Fruit fly (Drosophila melanogaster) whole organism, pupa: ENCODE data around the gene Coq4.
A peak's percentile ranks its signal among the peaks of the same experiment; 100 is the strongest.

Source experiments
- CG10348 ChIP-seq: fragments of 200-800 bp; sonication (Bioruptor generic); IDR thresholded peaks from 2 replicates; pipeline ENCODE4 v1.3.6; 2022; ENCODE audit warnings: missing biosample characterization, missing genetic modification characterization
- CG12605 ChIP-seq: fragments of 200-800 bp; sonication (Bioruptor generic); IDR thresholded peaks from 2 replicates; pipeline ENCODE4 v1.3.6; 2022; ENCODE audit warnings: missing biosample characterization, missing genetic modification characterization
- CG13204 ChIP-seq: fragments of 200-800 bp; sonication (Bioruptor generic); optimal IDR thresholded peaks from 2 replicates; lab custom pipeline; 2018; ENCODE audit warnings: missing biosample characterization, mild to moderate bottlenecking, missing genetic modification characterization, moderate library complexity
- CG14655 ChIP-seq: fragments of 200-800 bp; sonication (Bioruptor generic); optimal IDR thresholded peaks from 3 replicates; lab custom pipeline; 2017; ENCODE audit warnings: mild to moderate bottlenecking, missing biosample characterization, missing genetic modification reagents, missing genetic modification characterization
- CG15710 ChIP-seq: fragments of 200-800 bp; sonication (Bioruptor generic); optimal IDR thresholded peaks from 2 replicates; lab custom pipeline; 2018; ENCODE audit warnings: missing biosample characterization, mild to moderate bottlenecking, missing genetic modification characterization, moderate library complexity
- CG17806 ChIP-seq: fragments of 200-800 bp; sonication (Bioruptor generic); optimal IDR thresholded peaks from 2 replicates; lab custom pipeline; 2018; ENCODE audit warnings: missing biosample characterization, mild to moderate bottlenecking, missing genetic modification characterization, moderate library complexity
- CG32121 ChIP-seq: fragments of 200-800 bp; sonication (Bioruptor generic); IDR thresholded peaks from 2 replicates; pipeline ENCODE4 v1.3.6; 2022; ENCODE audit warnings: missing biosample characterization, missing genetic modification characterization
- CG34367 ChIP-seq: fragments of 200-800 bp; sonication (Bioruptor generic); optimal IDR thresholded peaks from 2 replicates; lab custom pipeline; 2018; ENCODE audit warnings: missing biosample characterization, mild to moderate bottlenecking, missing genetic modification characterization
- CG4496 ChIP-seq: fragments of 200-800 bp; sonication (Bioruptor generic); IDR thresholded peaks from 3 replicates; pipeline ENCODE4 v1.3.6; 2022; ENCODE audit warnings: missing biosample characterization, missing genetic modification characterization
- CG8159 ChIP-seq: fragments of 200-800 bp; sonication (Bioruptor generic); optimal IDR thresholded peaks from 3 replicates; lab custom pipeline; 2018; ENCODE audit warnings: missing biosample characterization, mild to moderate bottlenecking, missing genetic modification characterization, moderate library complexity
- CG8301 ChIP-seq: fragments of 200-800 bp; sonication (Bioruptor generic); optimal IDR thresholded peaks from 2 replicates; lab custom pipeline; 2018; ENCODE audit warnings: missing biosample characterization, mild to moderate bottlenecking, missing genetic modification characterization
- CG9948 ChIP-seq: fragments of 200-800 bp; sonication (Bioruptor generic); optimal IDR thresholded peaks from 2 replicates; lab custom pipeline; 2018; ENCODE audit warnings: missing biosample characterization, mild to moderate bottlenecking, missing genetic modification characterization, moderate library complexity
- D1 ChIP-seq: fragments of 200-800 bp; sonication (Bioruptor generic); optimal IDR thresholded peaks from 2 replicates; lab custom pipeline; 2018; ENCODE audit warnings: missing biosample characterization, mild to moderate bottlenecking, missing genetic modification characterization, moderate library complexity
- EcR ChIP-seq: fragments of 200-800 bp; sonication (Bioruptor generic); optimal IDR thresholded peaks from 3 replicates; lab custom pipeline; 2019; ENCODE audit warnings: missing biosample characterization, missing genetic modification characterization, mild to moderate bottlenecking, moderate library complexity, missing genetic modification reagents
- Ets98B ChIP-seq: fragments of 200-800 bp; sonication (Bioruptor generic); IDR thresholded peaks from 2 replicates; pipeline ENCODE4 v1.3.6; 2022; ENCODE audit warnings: missing biosample characterization, missing genetic modification characterization
- Pif1A ChIP-seq: fragments of 200-800 bp; sonication (Bioruptor generic); optimal IDR thresholded peaks from 3 replicates; lab custom pipeline; 2016; ENCODE audit warnings: missing biosample characterization, missing genetic modification characterization
- Pif1B ChIP-seq: fragments of 200-800 bp; sonication (Bioruptor generic); optimal IDR thresholded peaks from 3 replicates; lab custom pipeline; 2016; ENCODE audit warnings: missing biosample characterization, missing genetic modification characterization
- Snoo ChIP-seq: fragments of 200-800 bp; sonication (Bioruptor generic); optimal IDR thresholded peaks from 3 replicates; lab custom pipeline; 2017; ENCODE audit warnings: missing biosample characterization, mild to moderate bottlenecking, missing genetic modification characterization, inconsistent platforms
- fd96Ca ChIP-seq: fragments of 200-800 bp; sonication (Bioruptor generic); IDR thresholded peaks from 3 replicates; pipeline ENCODE4 v1.3.6; 2022; ENCODE audit warnings: missing biosample characterization, missing genetic modification characterization
- gl ChIP-seq: fragments of 200-800 bp; sonication (Bioruptor generic); optimal IDR thresholded peaks from 2 replicates; lab custom pipeline; 2018; ENCODE audit warnings: missing biosample characterization, mild to moderate bottlenecking, missing genetic modification characterization
- rn ChIP-seq: fragments of 200-800 bp; sonication (Bioruptor generic); IDR thresholded peaks from 2 replicates; pipeline ENCODE4 v1.3.6; 2022; ENCODE audit warnings: missing biosample characterization, missing genetic modification characterization

The Coq4 gene

DNA sequence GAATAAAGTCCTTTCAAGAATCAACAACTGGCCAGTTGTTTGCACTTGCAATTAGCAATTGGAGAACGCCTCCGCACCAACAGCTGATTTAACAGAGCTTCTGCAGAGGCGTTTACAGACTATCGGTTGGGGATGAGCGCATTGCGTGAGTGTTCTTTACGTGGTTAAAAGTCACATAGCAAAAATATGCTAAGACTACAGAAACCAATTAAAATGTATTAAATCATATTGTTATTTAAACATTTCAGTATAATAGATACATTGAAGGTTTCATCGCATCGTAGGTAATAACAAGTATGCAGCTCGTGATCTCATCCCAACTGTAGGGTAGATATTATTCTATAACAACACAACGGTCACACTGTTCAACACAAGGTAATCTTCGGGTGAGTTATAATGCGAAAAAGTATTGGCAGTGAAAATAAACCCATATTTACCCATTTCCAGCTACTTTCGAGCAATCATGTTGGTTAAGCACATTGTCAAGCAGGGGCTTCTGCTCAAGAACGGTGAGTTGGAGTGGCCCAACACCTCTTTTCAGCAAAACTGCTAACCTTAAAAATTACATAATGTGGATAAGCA is 8.2 kb downstream of the Coq4 start, which contains the start of the genes Sec3 and COX7B:
Gene Sec3 (minus strand): TSS at position 86 of the 582 bp plus-strand sequence.
Gene COX7B (plus strand): TSS at position 346 of the 582 bp plus-strand sequence.
- peak; percentile 42 for TF ChIP-seq Pif1A (GFP tag; lab: Kevin White, UChicago)
- no peak for TF ChIP-seq CG13204 (GFP tag; lab: Kevin White, UChicago)
- peak; percentile 43 for TF ChIP-seq Snoo (tag; lab: Kevin White, UChicago)
- TF ChIP-seq CG32121, result peak; percentile 43; the same call in 1 of the 2 replicates
- no peak for TF ChIP-seq Ets98B (GFP tag; lab: Robert Waterston, UW)
- TF ChIP-seq CG9948 (tag; lab: Kevin White, UChicago), result peak; percentile 32
- TF ChIP-seq CG15710 (tag; lab: Kevin White, UChicago), result peak; percentile 58
- TF ChIP-seq D1 (tag; lab: Kevin White, UChicago), result no peak
- TF ChIP-seq rn (GFP tag; lab: Robert Waterston, UW), result no peak
- peak; percentile 64 for TF ChIP-seq CG8159 (tag; lab: Kevin White, UChicago)
- TF ChIP-seq CG17806 (tag; lab: Kevin White, UChicago), result peak; percentile 45
- TF ChIP-seq CG14655 (GFP tag; lab: Kevin White, UChicago), result peak; percentile 17
- 0 out of 3 replicates have a peak, but pooled peaks have one; percentile 45 for TF ChIP-seq CG4496 (GFP tag; lab: Robert Waterston, UW)
- no peak for TF ChIP-seq gl
- TF ChIP-seq Pif1B (GFP tag; lab: Kevin White, UChicago), result peak; percentile 21
- peak; percentile 40 for TF ChIP-seq CG34367
- TF ChIP-seq fd96Ca (GFP tag; lab: Robert Waterston, UW), result 0 out of 3 replicates have a peak, but pooled peaks have one; percentile 8
- no peak for TF ChIP-seq CG10348 (GFP tag; lab: Robert Waterston, UW)
- TF ChIP-seq EcR (GFP tag; lab: Kevin White, UChicago), result peak; percentile 8
- TF ChIP-seq CG12605, result 0 out of 2 replicates have a peak, but pooled peaks have one; percentile 9
- TF ChIP-seq CG8301, result peak; percentile 19

DNA sequence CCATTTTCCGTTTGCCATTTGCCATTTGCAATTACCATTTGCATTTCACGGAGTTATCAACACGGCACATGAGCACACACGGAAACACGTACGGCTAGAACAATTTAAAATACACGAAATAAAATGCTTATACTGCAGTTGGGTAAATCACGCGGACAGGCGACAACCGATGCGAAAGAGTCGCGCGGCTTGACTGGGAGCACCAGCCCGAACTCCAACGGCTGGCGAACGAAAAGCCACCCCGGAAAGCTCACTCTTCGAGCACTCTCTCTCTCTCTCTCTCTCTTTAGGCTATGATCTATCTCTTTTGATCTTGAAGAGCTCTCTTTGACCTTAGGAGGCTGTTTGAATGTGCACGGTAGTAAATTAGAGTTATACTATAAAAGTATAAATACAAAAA is 12.1 kb downstream of the Coq4 start, which contains the start of gene blot:
Gene blot (minus strand): TSS at position 196 of the 400 bp plus-strand sequence.
- TF ChIP-seq CG4496 (GFP tag; lab: Robert Waterston, UW), result peak; percentile 43; the same call in 2 of the 3 replicates
- peak; percentile 51; the same call in 1 of the 2 replicates for TF ChIP-seq CG12605
- no peak for TF ChIP-seq CG14655 (GFP tag; lab: Kevin White, UChicago)
- TF ChIP-seq CG32121, result peak; percentile 55; the same call in 1 of the 2 replicates
- TF ChIP-seq CG9948 (tag; lab: Kevin White, UChicago), result no peak
- TF ChIP-seq Ets98B (GFP tag; lab: Robert Waterston, UW), result peak; percentile 62
- no peak for TF ChIP-seq D1 (tag; lab: Kevin White, UChicago)
- TF ChIP-seq Pif1B (GFP tag; lab: Kevin White, UChicago), result peak; percentile 52

DNA sequence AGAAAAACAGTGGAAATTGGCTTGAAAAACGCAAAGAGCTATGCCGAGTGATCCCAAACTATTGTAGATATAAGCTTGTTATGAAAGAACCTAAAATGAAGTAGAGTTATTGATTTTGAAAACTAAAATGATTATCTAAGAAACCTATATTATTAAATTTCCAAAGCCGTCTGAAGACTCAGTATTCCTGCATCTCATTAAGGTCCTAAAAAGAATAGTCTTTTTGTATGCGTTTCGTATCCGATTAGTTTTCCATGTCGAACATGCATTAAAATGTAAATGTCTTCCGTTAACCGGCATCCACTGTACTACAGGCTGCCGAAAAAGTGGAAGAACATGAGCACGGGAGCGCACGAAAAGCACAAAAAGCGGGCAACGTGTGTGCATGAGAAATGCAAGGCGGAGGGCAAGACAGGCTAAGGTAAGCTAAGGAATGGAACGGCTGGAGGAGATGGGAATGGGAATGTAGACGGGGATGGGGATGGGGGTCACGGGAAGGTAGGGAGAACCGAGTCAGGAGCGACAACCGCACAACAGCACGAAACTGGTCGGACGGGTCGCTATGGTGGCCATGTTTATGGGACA is 12.7 kb downstream of the Coq4 start:
- TF ChIP-seq CG14655 (GFP tag; lab: Kevin White, UChicago) (peak; percentile 73), CG15710 (tag; lab: Kevin White, UChicago) (peak; percentile 87), Pif1B (GFP tag; lab: Kevin White, UChicago) (peak; percentile 78), Pif1A (GFP tag; lab: Kevin White, UChicago) (peak; percentile 76), Ets98B (GFP tag; lab: Robert Waterston, UW) (no peak), rn (GFP tag; lab: Robert Waterston, UW) (no peak), CG13204 (GFP tag; lab: Kevin White, UChicago) (peak; percentile 69), CG32121 (no peak), Snoo (tag; lab: Kevin White, UChicago) (peak; percentile 68), CG8301 (peak; percentile 69), CG17806 (tag; lab: Kevin White, UChicago) (peak; percentile 74), CG9948 (tag; lab: Kevin White, UChicago) (peak; percentile 79), fd96Ca (GFP tag; lab: Robert Waterston, UW) (peak; percentile 38; the same call in 1 of the 3 replicates), gl (peak; percentile 50), EcR (GFP tag; lab: Kevin White, UChicago) (peak; percentile 94), CG34367 (peak; percentile 68), CG4496 (GFP tag; lab: Robert Waterston, UW) (no peak; the same call in 2 of the 3 replicates), CG8159 (tag; lab: Kevin White, UChicago) (peak; percentile 89), CG12605 (no peak), CG10348 (GFP tag; lab: Robert Waterston, UW) (no peak), D1 (tag; lab: Kevin White, UChicago) (peak; percentile 55)

DNA sequence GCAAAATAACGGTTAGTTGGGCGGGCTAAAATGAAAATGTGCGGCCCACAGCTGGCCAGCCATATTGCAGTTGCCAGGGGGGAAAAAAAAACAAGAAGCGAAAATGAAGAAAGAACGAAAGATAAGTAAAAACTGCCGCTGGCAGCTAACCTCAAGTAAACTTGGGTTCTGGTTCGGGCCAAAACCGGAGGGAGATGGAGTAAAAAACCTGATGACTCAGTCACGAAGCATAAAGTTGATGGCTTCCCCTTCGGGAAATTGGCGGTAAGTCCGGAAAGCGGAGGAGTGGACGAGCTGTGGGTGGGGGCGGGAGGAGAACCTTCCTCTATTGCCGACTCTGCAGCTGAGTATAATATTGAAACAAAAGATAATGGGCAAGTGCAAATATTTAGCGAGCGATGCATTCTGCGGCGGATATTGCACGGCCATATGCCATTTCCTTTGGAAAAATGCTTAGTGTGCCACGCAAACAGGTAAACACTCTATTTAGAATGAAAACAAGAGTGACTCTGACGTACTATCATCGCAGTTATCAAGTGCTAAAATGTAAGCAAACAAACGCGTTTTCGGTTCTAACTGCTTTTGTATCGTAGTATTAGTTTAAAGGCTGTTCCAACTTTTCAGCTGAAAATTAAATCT is 14.2 kb downstream of the Coq4 start:
- TF ChIP-seq CG4496 (GFP tag; lab: Robert Waterston, UW), result peak; percentile 46; the same call in 1 of the 3 replicates
- TF ChIP-seq gl, result no peak
- no peak for TF ChIP-seq CG9948 (tag; lab: Kevin White, UChicago)
- no peak for TF ChIP-seq CG8159 (tag; lab: Kevin White, UChicago)
- no peak for TF ChIP-seq D1 (tag; lab: Kevin White, UChicago)
- 0 out of 2 replicates have a peak, but pooled peaks have one; percentile 7 for TF ChIP-seq Ets98B (GFP tag; lab: Robert Waterston, UW)
- no peak for TF ChIP-seq CG14655 (GFP tag; lab: Kevin White, UChicago)
- TF ChIP-seq EcR (GFP tag; lab: Kevin White, UChicago), result peak; percentile 71
